Worm (Caenorhabditis elegans): ENCODE data around the gene gst-34.

DNA sequence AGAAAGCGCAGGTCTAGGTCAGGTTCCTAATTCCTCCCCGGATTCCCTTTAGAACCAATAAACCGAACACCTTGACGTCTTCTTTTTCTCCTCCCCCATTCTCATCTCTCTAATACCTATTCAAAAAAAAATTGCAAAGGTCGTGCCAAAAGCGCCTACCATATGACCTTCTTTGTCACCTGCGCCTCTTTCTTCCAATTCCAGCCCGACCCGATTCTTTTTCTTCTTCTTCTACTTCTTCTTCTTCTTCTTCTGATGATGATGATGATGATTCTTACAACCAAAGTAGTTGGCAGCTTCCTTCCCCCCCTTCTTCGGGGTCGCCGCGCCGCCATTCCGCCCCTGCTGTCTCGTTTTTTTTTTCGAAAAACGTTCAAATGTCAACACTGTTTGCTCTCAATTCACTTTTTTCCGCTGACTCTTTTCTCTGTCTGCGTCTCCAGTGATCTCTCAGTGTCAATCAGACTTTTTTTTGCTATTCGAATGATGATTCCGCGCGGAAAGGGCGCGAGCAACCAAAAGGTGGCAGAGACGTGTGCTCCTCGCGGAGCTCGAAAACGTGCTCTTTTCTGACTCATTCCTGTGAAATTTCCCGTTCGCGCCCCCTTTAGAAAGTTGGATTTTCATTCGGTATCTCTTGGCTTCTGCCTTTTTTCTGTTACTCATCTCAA lies 20.5 kb upstream of the gst-34 start:
- no peak for TF ChIP-seq tbx-37 (GFP tag; conservative IDR thresholded peaks at IDR 0.05)
- TF ChIP-seq tbx-11 (GFP tag; IDR thresholded peaks at IDR 0.05) = no peak
- TF ChIP-seq hmg-4 (GFP tag; optimal IDR thresholded peaks at IDR 0.05) = no peak
- no peak for TF ChIP-seq B0310.2 (tag; optimal IDR thresholded peaks at IDR 0.05)
- TF ChIP-seq ets-7 (tag; optimal IDR thresholded peaks at IDR 0.05) = no peak
- TF ChIP-seq tra-4 (tag; optimal IDR thresholded peaks at IDR 0.05) = no peak
- TF ChIP-seq ama-1 (optimal IDR thresholded peaks at IDR 0.05) = no peak
- TF ChIP-seq aly-1 (tag; optimal IDR thresholded peaks at IDR 0.05) = no peak
- TF ChIP-seq F13C5.2 (tag; optimal IDR thresholded peaks at IDR 0.05) = no peak
- no peak for TF ChIP-seq sea-1 (GFP tag; conservative IDR thresholded peaks at IDR 0.05)
- TF ChIP-seq ceh-13 (GFP tag; optimal IDR thresholded peaks at IDR 0.05) = no peak
- no peak for TF ChIP-seq pes-1 (GFP tag; IDR thresholded peaks at IDR 0.05)
